Comparison of ENCODE assay signal across 1 fruit fly cellular context in the genomic region with DNA sequence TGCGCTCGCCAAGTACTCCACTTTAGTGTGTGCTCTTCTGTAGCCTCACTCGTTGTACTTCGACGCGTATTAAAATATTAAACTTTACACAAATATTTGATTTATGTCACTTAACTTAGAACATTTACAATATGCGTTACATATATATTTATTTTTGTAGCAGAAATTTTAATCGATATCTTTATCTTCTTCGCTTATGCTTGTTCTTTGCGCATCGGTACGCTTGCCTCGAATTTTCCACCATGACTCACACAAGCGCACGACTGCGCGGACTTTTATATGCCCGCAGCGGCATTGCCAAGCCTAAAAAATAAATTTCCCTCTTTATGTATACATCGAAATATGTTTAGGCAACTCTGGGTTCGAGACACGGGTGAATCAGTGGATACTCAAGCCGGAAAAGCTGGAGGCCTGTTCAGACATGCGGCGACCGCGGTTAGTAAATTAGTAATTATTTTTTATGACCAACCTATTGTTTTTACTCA.
TF ChIP-seq lines count a peak whose summit lies in the region.

Gene aqz, minus strand, starts transcription at position 255 of the 485 bp plus-strand sequence.

TF ChIP-seq in whole organism, embryonic, 481 proteins besides CTCF, POLR2A, EP300 and RAD21 (continued from another document):
- TF ChIP-seq HmgZ (tag; optimal IDR thresholded peaks at IDR 0.05; lab: Kevin White, UChicago): peak; percentile 90
- TF ChIP-seq mirr (GFP tag; optimal IDR thresholded peaks at IDR 0.05; lab: Kevin White, UChicago): peak; percentile 74
- peak; percentile 89 for TF ChIP-seq YL-1 (GFP tag; optimal IDR thresholded peaks at IDR 0.05; lab: Kevin White, UChicago)
- TF ChIP-seq Awh (GFP tag; IDR thresholded peaks at IDR 0.05; lab: Robert Waterston, UW): peak; percentile 28; the same call in 1 of the 2 replicates
- TF ChIP-seq CG11696 (GFP tag; IDR thresholded peaks at IDR 0.05; lab: Robert Waterston, UW): peak; percentile 45; the same call in 1 of the 2 replicates
- TF ChIP-seq ssp (GFP tag; IDR thresholded peaks at IDR 0.05; lab: Robert Waterston, UW): peak; percentile 92
- peak; percentile 25 for TF ChIP-seq CG2202 (tag; optimal IDR thresholded peaks at IDR 0.05; lab: Kevin White, UChicago)
- peak; percentile 77 for TF ChIP-seq CG17829 (tag; optimal IDR thresholded peaks at IDR 0.05; lab: Kevin White, UChicago)
- TF ChIP-seq Mes4 (GFP tag; optimal IDR thresholded peaks at IDR 0.05; lab: Kevin White, UChicago): peak; percentile 59
- TF ChIP-seq CG18599 (GFP tag; optimal IDR thresholded peaks at IDR 0.05; lab: Kevin White, UChicago): peak; percentile 63
- TF ChIP-seq Asciz (GFP tag; optimal IDR thresholded peaks at IDR 0.05; lab: Kevin White, UChicago): peak; percentile 64
- TF ChIP-seq CG17359 (tag; optimal IDR thresholded peaks at IDR 0.05; lab: Kevin White, UChicago): peak; percentile 57
- peak; percentile 71 for TF ChIP-seq CG12071 (GFP tag; optimal IDR thresholded peaks at IDR 0.05; lab: Kevin White, UChicago)
- no peak for TF ChIP-seq CG8290 (GFP tag; optimal IDR thresholded peaks at IDR 0.05; lab: Kevin White, UChicago)
- peak in 1 of 2 experiments; percentile 89 for TF ChIP-seq CG8290 (tag; optimal IDR thresholded peaks at IDR 0.05; lab: Kevin White, UChicago)
- peak; percentile 40 for TF ChIP-seq CG9876 (GFP tag; optimal IDR thresholded peaks at IDR 0.05; lab: Kevin White, UChicago)
- TF ChIP-seq nerfin-2 (GFP tag; IDR thresholded peaks at IDR 0.05; lab: Robert Waterston, UW; ENCODE audit: partially characterized antibody): peak; percentile 43; the same call in 1 of the 2 replicates
- peak; percentile 57; the same call in 1 of the 2 replicates for TF ChIP-seq ttk (GFP tag; IDR thresholded peaks at IDR 0.05; lab: Robert Waterston, UW)
- peak; percentile 38 for TF ChIP-seq bigmax (GFP tag; optimal IDR thresholded peaks at IDR 0.05; lab: Kevin White, UChicago)
- peak; percentile 51 for TF ChIP-seq jumu (GFP tag; optimal IDR thresholded peaks at IDR 0.05; lab: Kevin White, UChicago)
- peak; percentile 39 for TF ChIP-seq CG31441 (GFP tag; IDR thresholded peaks at IDR 0.05; lab: Robert Waterston, UW)
- TF ChIP-seq fd64A (GFP tag; optimal IDR thresholded peaks at IDR 0.05; lab: Kevin White, UChicago): peak; percentile 51
- peak; percentile 84 for TF ChIP-seq CG11456 (GFP tag; IDR thresholded peaks at IDR 0.05; lab: Robert Waterston, UW)
- no peak for TF ChIP-seq cas (GFP tag; IDR thresholded peaks at IDR 0.05; lab: Robert Waterston, UW)
- no peak for TF ChIP-seq Hmx (GFP tag; optimal IDR thresholded peaks at IDR 0.05; lab: Kevin White, UChicago)
- peak; percentile 67 for TF ChIP-seq CG9932 (GFP tag; IDR thresholded peaks at IDR 0.05; lab: Robert Waterston, UW)
- TF ChIP-seq hb (GFP tag; IDR thresholded peaks at IDR 0.05; lab: Robert Waterston, UW; ENCODE audit: partially characterized antibody): no peak
- TF ChIP-seq nom (GFP tag; optimal IDR thresholded peaks at IDR 0.05; lab: Kevin White, UChicago): peak; percentile 63
- TF ChIP-seq az2 (GFP tag; optimal IDR thresholded peaks at IDR 0.05; lab: Kevin White, UChicago): peak; percentile 35
- TF ChIP-seq D19B (GFP tag; optimal IDR thresholded peaks at IDR 0.05; lab: Kevin White, UChicago): peak; percentile 8
- TF ChIP-seq dysf (GFP tag; IDR thresholded peaks at IDR 0.05; lab: Robert Waterston, UW): peak; percentile 59; the same call in 1 of the 3 replicates
- TF ChIP-seq Nf-YB (GFP tag; optimal IDR thresholded peaks at IDR 0.05; lab: Kevin White, UChicago): peak; percentile 31
- TF ChIP-seq sd (tag; optimal IDR thresholded peaks at IDR 0.05; lab: Kevin White, UChicago): peak; percentile 78
- TF ChIP-seq CG12236 (GFP tag; optimal IDR thresholded peaks at IDR 0.05; lab: Kevin White, UChicago): peak; percentile 21
- no peak for TF ChIP-seq CG3995 (GFP tag; optimal IDR thresholded peaks at IDR 0.05; lab: Kevin White, UChicago)
- TF ChIP-seq Sry-δ (GFP tag; optimal IDR thresholded peaks at IDR 0.05; lab: Kevin White, UChicago): peak; percentile 77
- TF ChIP-seq CG3407 (GFP tag; optimal IDR thresholded peaks at IDR 0.05; lab: Kevin White, UChicago): peak; percentile 1
- no peak for TF ChIP-seq CG10274 (GFP tag; optimal IDR thresholded peaks at IDR 0.05; lab: Kevin White, UChicago)
- no peak for TF ChIP-seq ro (GFP tag; IDR thresholded peaks at IDR 0.05; lab: Robert Waterston, UW)
- TF ChIP-seq amos (GFP tag; IDR thresholded peaks at IDR 0.05; lab: Robert Waterston, UW; ENCODE audit: partially characterized antibody): peak; percentile 73; the same call in 1 of the 2 replicates
- peak; percentile 21 for TF ChIP-seq NK7.1 (GFP tag; optimal IDR thresholded peaks at IDR 0.05; lab: Kevin White, UChicago)
- TF ChIP-seq CG18764 (GFP tag; optimal IDR thresholded peaks at IDR 0.05; lab: Kevin White, UChicago): peak; percentile 22
- peak; percentile 24; the same call in 1 of the 2 replicates for TF ChIP-seq Nf-YA (GFP tag; IDR thresholded peaks at IDR 0.05; lab: Robert Waterston, UW)
- peak; percentile 57 for TF ChIP-seq CG7372 (GFP tag; IDR thresholded peaks at IDR 0.05; lab: Robert Waterston, UW)
- TF ChIP-seq CG11723 (GFP tag; optimal IDR thresholded peaks at IDR 0.05; lab: Kevin White, UChicago): no peak
- peak; percentile 40 for TF ChIP-seq CG3281 (GFP tag; optimal IDR thresholded peaks at IDR 0.05; lab: Kevin White, UChicago)
- no peak for TF ChIP-seq nau (GFP tag; optimal IDR thresholded peaks at IDR 0.05; lab: Kevin White, UChicago)
- TF ChIP-seq CG4617 (GFP tag; optimal IDR thresholded peaks at IDR 0.05; lab: Kevin White, UChicago; ENCODE audit: borderline replicate concordance): peak; percentile 68
- no peak for TF ChIP-seq hth (optimal IDR thresholded peaks at IDR 0.05; lab: Kevin White, UChicago)
